Worm (Caenorhabditis elegans) whole organism, dauer: ENCODE results near the gene B0244.17.

Experiments used
- unc-62 ChIP-seq: sonication (generic microtip); optimal IDR thresholded peaks from 2 replicates; lab custom pipeline; 2017; ENCODE audit warnings: missing biosample characterization, missing genetic modification reagents, missing genetic modification characterization

The B0244.17 gene

ce11 chrIII:5730041-5730440 lies 3.0 kb upstream of the B0244.17 start:
- no peak for TF ChIP-seq unc-62

DNA sequence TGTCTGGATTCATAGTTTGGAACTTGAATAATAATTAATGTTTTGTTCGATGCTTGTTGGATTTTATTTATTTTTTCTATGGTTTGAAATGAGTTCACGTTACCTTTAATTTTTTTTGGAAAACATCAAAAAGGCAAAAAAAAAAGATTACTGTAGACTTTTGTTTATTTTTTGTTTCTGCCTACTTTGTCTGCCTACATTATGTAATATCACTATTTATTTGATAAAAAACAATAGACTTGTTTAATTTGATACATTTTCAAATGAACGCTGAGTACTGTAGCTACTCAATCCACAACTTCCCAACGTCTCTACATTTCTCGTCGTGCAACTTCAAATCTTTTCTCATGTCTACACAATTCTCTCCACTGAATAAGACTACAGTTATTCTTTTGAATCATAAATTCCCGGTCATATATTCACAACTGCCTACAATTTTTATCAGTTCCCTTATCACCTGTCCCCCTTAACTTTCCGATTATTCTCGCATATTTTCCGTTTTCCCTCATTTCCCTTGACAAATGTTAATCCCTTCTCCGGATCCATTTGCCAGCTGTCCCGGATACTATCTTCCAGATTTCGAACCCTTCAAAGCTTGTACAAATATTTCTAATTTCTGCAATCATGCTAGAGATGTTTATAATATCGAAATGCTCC lies 1.9 kb upstream of the B0244.17 start, which contains the start of the genes B0244.9 and B0244.7:
B0244.9 (minus strand) TSS at position 51 of the 657 bp plus-strand sequence.
B0244.7 (plus strand) TSS at position 522 of the 657 bp plus-strand sequence.
- TF ChIP-seq unc-62, result no peak

ce11 chrIII:5734328-5734727 lies 1.3 kb downstream of the B0244.17 start:
- no peak for TF ChIP-seq unc-62

DNA sequence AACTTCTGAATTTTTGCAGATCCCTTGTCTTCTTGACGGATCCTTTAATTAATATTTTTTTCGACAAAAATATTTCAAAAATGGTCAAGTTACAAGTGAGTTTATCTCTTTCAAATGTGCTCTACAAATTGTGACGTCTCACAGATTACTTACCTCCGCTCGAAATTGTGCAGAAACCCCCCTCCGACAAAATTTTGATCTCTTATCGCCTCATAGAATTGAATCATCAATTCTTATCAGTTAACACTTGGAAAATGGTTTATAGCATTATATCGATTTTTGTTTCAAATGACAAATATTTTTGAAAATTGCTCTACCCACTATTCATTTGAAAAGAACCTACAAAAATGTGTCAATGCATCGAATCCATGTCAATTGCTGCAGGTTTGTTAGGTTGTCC lies 1.9 kb downstream of the B0244.17 start, which contains the start of gene B0244.10:
B0244.10 (plus strand) TSS at position 254 of the 400 bp plus-strand sequence.
- no peak for TF ChIP-seq unc-62

DNA sequence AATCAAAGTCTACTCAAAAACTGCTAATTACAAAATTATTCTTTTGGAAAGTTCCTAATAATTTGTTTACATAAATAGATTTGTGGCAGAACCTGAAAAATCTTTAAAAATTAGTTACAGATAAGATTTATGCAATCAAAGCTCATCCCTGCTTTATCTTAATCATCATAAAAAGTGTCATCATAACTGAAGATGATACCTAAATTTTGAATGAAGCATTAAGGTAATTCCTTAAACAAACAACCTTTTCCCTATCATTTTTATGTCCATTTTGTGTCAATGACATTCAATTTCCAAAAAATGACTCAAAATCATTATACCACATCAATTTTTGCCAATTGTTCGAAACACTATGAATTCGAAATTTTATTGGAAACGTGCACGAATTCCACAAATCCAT lies 4.7 kb downstream of the B0244.17 start, which contains the start of gene B0244.6:
B0244.6 (plus strand) TSS at position 301 of the 400 bp plus-strand sequence.
- no peak for TF ChIP-seq unc-62

DNA sequence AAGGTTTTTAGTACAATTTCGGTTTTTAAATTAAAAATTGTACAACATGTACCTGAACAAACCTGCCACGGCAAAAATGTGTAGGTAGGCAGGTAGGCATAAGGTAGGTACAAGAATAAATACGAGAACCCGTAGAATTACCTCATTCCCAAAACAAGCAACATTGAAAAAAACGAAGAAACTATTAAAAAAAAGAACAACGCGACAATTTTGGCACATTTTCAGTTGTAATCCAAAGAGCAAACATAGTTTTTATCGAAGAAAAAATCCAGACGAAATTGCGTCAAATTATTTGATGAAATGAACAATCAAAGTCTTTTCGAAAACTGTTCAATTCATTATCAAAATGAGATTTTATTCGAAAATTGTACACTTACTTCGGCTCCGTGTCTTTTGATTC lies 7.6 kb downstream of the B0244.17 start, which contains the start of gene B0244.16:
B0244.16 (plus strand) TSS at position 301 of the 400 bp plus-strand sequence.
- no peak for TF ChIP-seq unc-62

ce11 chrIII:5743084-5743483 lies 10.1 kb downstream of the B0244.17 start, which contains the start of gene B0244.15:
Gene B0244.15, plus strand, starts transcription at chrIII:5743384.
- no peak for TF ChIP-seq unc-62

DNA sequence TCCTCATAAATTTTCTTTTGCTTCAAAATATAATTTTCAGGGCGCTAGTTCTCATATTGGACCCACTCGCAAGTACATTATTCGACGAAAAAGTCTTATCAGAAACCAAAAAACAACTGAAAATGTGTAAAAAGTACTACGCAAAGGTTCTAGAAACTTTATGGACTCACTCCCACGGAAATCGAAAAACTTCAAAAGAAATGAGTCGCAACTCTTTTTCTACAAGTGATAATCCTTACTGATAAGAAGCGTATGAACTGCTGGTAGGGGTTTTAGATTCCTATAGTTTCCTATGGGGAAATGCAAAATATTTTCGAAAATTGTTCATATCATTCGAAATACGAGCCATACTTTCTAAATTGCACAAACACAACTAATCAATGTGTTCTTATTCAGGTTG lies 11.6 kb downstream of the B0244.17 start, which contains the start of gene B0244.5:
B0244.5 (plus strand) TSS at position 301 of the 400 bp plus-strand sequence.
- TF ChIP-seq unc-62, result no peak

DNA sequence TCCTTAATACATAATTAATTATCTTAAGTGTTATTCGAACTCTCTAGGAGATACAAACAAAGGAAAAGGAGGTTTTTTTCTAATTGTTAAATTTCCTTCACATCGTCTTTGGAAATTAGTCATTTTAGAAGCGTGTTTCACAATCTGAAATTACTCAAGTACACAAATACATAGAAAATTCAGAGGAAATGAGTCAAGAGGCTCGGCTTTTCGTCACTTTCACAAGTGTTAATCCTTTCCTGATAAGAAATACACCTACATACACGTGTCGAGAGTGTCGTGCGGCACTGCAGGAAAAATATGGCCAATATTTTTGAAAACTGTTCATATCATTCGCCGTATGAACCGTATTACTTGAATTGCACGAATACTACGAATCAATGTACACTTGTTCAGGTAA lies 14.2 kb downstream of the B0244.17 start, which contains the start of gene B0244.4:
B0244.4 (plus strand) TSS at position 301 of the 400 bp plus-strand sequence.
- no peak for TF ChIP-seq unc-62

- TF ChIP-seq unc-62, result no peak
Measured at ce11 chrIII:5748360-5748759, 15.3 kb downstream of the B0244.17 start.

ce11 chrIII:5750503-5750902 lies 17.5 kb downstream of the B0244.17 start:
- no peak for TF ChIP-seq unc-62

ce11 chrIII:5755204-5755603 lies 22.2 kb downstream of the B0244.17 start, which contains the start of gene ida-1:
Gene ida-1, plus strand, starts transcription at chrIII:5755539.
- TF ChIP-seq unc-62, result no peak

DNA sequence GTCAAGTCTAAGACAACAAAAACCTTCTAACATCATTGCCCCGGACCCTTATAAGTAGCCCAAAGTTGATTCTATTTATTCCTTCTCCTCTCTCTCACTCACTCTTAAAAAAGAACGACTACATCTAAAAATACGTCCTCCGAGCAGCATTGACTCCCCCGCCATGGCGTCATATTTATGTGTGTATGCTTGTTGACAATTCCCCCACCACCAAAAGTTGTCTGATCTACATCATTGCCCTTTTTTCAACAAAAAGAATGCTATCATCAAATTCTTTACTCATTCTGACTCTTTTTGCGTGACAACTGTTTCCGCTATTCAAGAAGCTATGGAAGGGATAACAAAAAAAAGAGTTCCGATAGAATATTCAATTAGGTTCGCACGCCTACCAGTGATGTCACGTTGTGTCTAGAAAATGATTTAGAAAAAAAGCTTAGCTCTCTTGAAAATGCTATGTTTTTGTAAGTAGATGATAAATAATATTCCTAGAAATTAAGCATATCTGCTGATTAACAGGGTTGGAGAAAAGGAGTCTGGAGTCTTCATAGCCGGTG lies 24.5 kb downstream of the B0244.17 start:
- TF ChIP-seq unc-62, result no peak

ce11 chrIII:5758519-5759099 lies 25.6 kb downstream of the B0244.17 start:
- TF ChIP-seq unc-62, result no peak

- TF ChIP-seq unc-62, result no peak
Measured at ce11 chrIII:5760721-5761120, 27.7 kb downstream of the B0244.17 start.

DNA sequence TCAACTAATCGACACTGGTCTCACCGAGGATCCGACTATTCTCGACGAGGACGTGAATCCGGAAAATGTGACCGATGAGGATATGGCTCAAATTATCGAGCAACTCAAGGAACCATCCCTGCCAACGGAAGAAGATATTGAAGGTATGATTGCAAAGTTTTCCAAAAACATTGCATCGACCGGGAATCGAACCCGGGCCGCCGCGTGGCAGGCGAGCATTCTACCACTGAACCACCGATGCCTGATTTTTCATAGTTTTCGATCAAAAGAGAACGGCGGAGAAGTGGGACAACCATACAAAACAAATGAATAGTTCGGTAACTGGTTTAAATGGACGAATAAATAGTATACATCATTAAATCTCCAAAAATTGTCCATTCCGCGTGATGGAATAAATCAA lies 28.9 kb downstream of the B0244.17 start:
- no peak for TF ChIP-seq unc-62

- TF ChIP-seq unc-62, result no peak
Measured at ce11 chrIII:5763988-5764387, 31.0 kb downstream of the B0244.17 start.
